Worm (Caenorhabditis elegans) whole organism, L4/young adult: ENCODE data around the gene srt-32.

Source experiments
- dao-5 ChIP-seq: sonication (generic microtip); optimal IDR thresholded peaks from 2 replicates; lab custom pipeline; 2016; ENCODE audit warnings: missing genotype, missing genetic modification characterization, moderate library complexity, missing compliant biosample characterization
- him-1 ChIP-seq: sonication (generic microtip); optimal IDR thresholded peaks from 2 replicates; lab custom pipeline; 2016; ENCODE audit warnings: missing genotype, missing genetic modification reagents, missing genetic modification characterization, missing compliant biosample characterization

DNA sequence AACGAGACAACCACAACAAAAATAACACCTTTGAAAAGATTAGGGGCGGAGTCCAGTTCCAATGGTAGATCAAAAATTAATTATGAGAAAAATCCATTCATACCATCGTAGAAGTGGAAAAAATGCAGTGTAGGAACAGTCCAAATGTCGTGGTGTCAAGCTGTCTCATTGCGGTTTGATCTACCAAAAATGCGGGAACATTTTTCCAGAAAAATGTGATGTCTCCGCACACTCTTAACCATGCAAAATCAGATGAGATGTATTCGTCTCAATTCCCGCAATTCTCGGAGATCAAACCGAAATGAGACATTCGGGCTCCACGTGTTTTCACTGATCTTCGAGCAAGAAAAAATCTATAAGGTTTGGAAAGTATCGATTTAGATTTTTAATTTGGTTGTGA lies 34.7 kb downstream of the srt-32 start:
- TF ChIP-seq dao-5 (tag; lab: Kevin White, UChicago) (no peak), him-1 (tag; lab: Kevin White, UChicago) (no peak)
